Fruit fly (Drosophila melanogaster): Measurements from ENCODE around the gene CG9692.

Gene CG9692

DNA sequence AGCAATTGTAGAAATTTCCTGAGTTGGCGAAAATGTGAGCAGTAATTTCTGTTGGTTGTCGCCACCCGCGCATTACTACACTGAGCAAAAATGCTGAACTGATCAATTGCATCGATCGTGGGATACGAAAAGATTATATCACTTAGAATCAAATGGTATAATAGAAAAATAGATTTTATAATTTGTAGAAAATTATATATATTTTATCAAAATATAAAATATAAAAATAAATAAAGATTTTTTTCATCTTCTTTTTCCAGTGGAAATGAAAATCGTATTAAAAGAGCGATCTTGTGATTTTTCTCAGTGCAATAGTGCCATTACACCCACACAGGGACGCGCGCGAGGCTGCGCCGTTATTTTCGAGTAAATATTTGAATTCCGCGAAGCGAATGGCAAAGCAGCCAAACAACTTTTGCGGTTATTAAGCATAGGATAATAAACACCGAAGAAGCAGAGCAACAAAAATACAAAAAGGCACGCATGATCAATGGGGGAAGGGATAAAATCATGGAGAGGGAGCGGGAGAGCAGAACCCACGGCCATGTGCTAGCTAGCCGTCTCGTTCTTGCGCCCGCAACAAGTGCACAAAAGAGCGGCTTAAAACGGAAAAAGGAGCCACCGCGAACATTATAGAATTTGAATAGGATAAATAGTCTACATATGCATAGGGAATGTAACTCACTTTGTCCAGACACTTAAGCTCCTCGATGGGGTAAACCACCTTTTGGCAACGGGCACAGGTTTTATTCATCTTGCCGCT is 5.7 kb downstream of the CG9692 start (continued):
- TF ChIP-seq Sry-β (GFP tag; optimal IDR thresholded peaks at IDR 0.05) (no peak), BEAF-32 (GFP tag; optimal IDR thresholded peaks at IDR 0.05) (no peak), chinmo (GFP tag; IDR thresholded peaks at IDR 0.05; ENCODE audit: partially characterized antibody) (0 out of 4 replicates have a peak, but pooled peaks have one; percentile 46), bsh (GFP tag; optimal IDR thresholded peaks at IDR 0.05) (peak in 1 of 2 experiments; percentile 20), Dad (GFP tag; optimal IDR thresholded peaks at IDR 0.05) (no peak), Gug (GFP tag; IDR thresholded peaks at IDR 0.05) (peak; percentile 45; the same call in 1 of the 4 replicates), CG1647 (GFP tag; optimal IDR thresholded peaks at IDR 0.05) (no peak), CG2889 (GFP tag; IDR thresholded peaks at IDR 0.05) (no peak), Hr3 (GFP tag; optimal IDR thresholded peaks at IDR 0.05) (no peak), CG4360 (GFP tag; IDR thresholded peaks at IDR 0.05) (no peak; the same call in 1 of the 2 replicates), knrl (GFP tag; IDR thresholded peaks at IDR 0.05; ENCODE audit: partially characterized antibody) (no peak), CG3163 (GFP tag; optimal IDR thresholded peaks at IDR 0.05) (no peak), CG4820 (GFP tag; optimal IDR thresholded peaks at IDR 0.05) (no peak), CG7928 (GFP tag; optimal IDR thresholded peaks at IDR 0.05) (peak; percentile 20), Abd-B (GFP tag; optimal IDR thresholded peaks at IDR 0.05) (peak; percentile 59)

- TF ChIP-seq Hey (tag; optimal IDR thresholded peaks at IDR 0.05) (no peak), CG30020 (tag; optimal IDR thresholded peaks at IDR 0.05) (peak; percentile 61), CG7357 (GFP tag; IDR thresholded peaks at IDR 0.05) (no peak), nerfin-1 (tag; optimal IDR thresholded peaks at IDR 0.05) (peak; percentile 5), CG12299 (tag; optimal IDR thresholded peaks at IDR 0.05) (no peak), D19A (tag; optimal IDR thresholded peaks at IDR 0.05) (no peak), ttk (GFP tag; IDR thresholded peaks at IDR 0.05) (peak; percentile 7; the same call in 1 of the 2 replicates), Dref (GFP tag; IDR thresholded peaks at IDR 0.05) (peak; percentile 77), CG7839 (tag; optimal IDR thresholded peaks at IDR 0.05) (peak; percentile 9), jing (GFP tag; optimal IDR thresholded peaks at IDR 0.05) (no peak), CG3726 (GFP tag; IDR thresholded peaks at IDR 0.05) (no peak), Asciz (GFP tag; optimal IDR thresholded peaks at IDR 0.05) (peak; percentile 13), Fer2 (tag; optimal IDR thresholded peaks at IDR 0.05) (no peak), CG11456 (GFP tag; IDR thresholded peaks at IDR 0.05) (peak; percentile 75), MBD-R2 (GFP tag; IDR thresholded peaks at IDR 0.05) (no peak), CG13287 (GFP tag; IDR thresholded peaks at IDR 0.05; ENCODE audit: partially characterized antibody) (peak; percentile 56), CG9932 (GFP tag; IDR thresholded peaks at IDR 0.05) (peak; percentile 50), CG12236 (GFP tag; optimal IDR thresholded peaks at IDR 0.05) (no peak), nau (GFP tag; optimal IDR thresholded peaks at IDR 0.05) (peak; percentile 36), CG16779 (GFP tag; IDR thresholded peaks at IDR 0.05) (0 out of 2 replicates have a peak, but pooled peaks have one; percentile 25), grn (GFP tag; optimal IDR thresholded peaks at IDR 0.05) (peak; percentile 32), exex (tag; optimal IDR thresholded peaks at IDR 0.05) (peak; percentile 51), hkb (optimal IDR thresholded peaks at IDR 0.05) (no peak), hkb (GFP tag; IDR thresholded peaks at IDR 0.05) (peak; percentile 12; the same call in 1 of the 2 replicates), CG4707 (GFP tag; optimal IDR thresholded peaks at IDR 0.05) (peak; percentile 42), en (GFP tag; optimal IDR thresholded peaks at IDR 0.05) (no peak), CG12391 (tag; optimal IDR thresholded peaks at IDR 0.05) (peak; percentile 26), wdn (GFP tag; IDR thresholded peaks at IDR 0.05) (no peak), klu (GFP tag; IDR thresholded peaks at IDR 0.05) (no peak), CG7963 (GFP tag; IDR thresholded peaks at IDR 0.05; ENCODE audit: partially characterized antibody) (0 out of 3 replicates have a peak, but pooled peaks have one; percentile 14), vnd (GFP tag; IDR thresholded peaks at IDR 0.05; ENCODE audit: partially characterized antibody) (no peak), gro (GFP tag; optimal IDR thresholded peaks at IDR 0.05) (peak; percentile 56)
These were observed 6.9 kb downstream of the CG9692 start, which contains the start of the genes CG43954, Lasp and Dab for dm6 chr3L:16711430-16712228. Gene CG43954, minus strand, starts transcription at chr3L:16711677. Gene Lasp, minus strand, starts transcription at chr3L:16711677. Gene Dab, plus strand, starts transcription at chr3L:16712126.

Measured in whole organism, embryonic.